Fruit fly (Drosophila melanogaster) whole organism, wandering third instar larva: ENCODE data around the gene mus312.

Experiments used
- OdsH ChIP-seq: fragments of 200-800 bp; sonication (Bioruptor generic); optimal IDR thresholded peaks from 2 replicates; lab custom pipeline; 2016; ENCODE audit warnings: missing biosample characterization, mild to moderate bottlenecking, missing genetic modification characterization
- h ChIP-seq: fragments of 200-800 bp; sonication (Bioruptor generic); optimal IDR thresholded peaks from 3 replicates; lab custom pipeline; 2016; ENCODE audit warnings: missing biosample characterization, mild to moderate bottlenecking, missing genetic modification characterization
- psq ChIP-seq: fragments of 200-800 bp; sonication (Bioruptor generic); optimal IDR thresholded peaks from 3 replicates; lab custom pipeline; 2017; ENCODE audit warnings: missing biosample characterization, mild to moderate bottlenecking, missing genetic modification characterization, moderate library complexity

DNA sequence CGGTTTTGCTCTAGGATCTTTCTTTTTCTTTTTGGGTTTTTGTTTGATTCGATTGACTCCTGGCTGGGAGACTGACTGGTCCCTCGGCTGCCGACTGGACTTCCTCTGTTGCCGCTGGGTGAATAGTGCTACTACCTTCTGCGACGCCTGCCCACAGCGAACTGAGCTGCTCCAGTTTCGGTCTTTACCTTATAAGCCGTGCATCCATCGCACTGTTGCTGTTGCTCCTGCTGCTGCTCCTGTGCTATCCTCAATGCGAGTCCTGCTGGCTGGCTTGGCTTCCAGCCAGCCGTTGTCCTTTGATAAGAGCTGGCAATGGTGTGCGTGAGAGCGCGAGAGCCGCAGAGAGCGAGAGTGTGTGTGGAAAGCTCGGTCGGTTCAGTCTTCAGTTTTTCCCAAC, 16.2 kb upstream of the mus312 start, which contains the start of gene unc-13-4A:
- TF ChIP-seq OdsH (GFP tag; lab: Kevin White, UChicago) (no peak), psq (GFP tag; lab: Kevin White, UChicago) (no peak), h (GFP tag; lab: Kevin White, UChicago) (no peak)
